Worm (Caenorhabditis elegans) whole organism, L4/young adult: ENCODE measurements around the gene oac-12.

Source experiments
- W03F9.2 ChIP-seq: fragments of 150-350 bp; optimal IDR thresholded peaks from 2 replicates; lab custom pipeline; 2014; ENCODE audit warnings: missing biosample characterization, missing genetic modification characterization
- dao-5 ChIP-seq: sonication (generic microtip); optimal IDR thresholded peaks from 2 replicates; lab custom pipeline; 2016; ENCODE audit warnings: missing genotype, missing genetic modification characterization, moderate library complexity, missing compliant biosample characterization
- him-1 ChIP-seq: sonication (generic microtip); optimal IDR thresholded peaks from 2 replicates; lab custom pipeline; 2016; ENCODE audit warnings: missing genotype, missing genetic modification reagents, missing genetic modification characterization, missing compliant biosample characterization

ce11 chrV:4322706-4323105 lies 9.6 kb downstream of the oac-12 start, which contains the start of gene R02D1.2:
- TF ChIP-seq W03F9.2 (no peak), him-1 (tag; lab: Kevin White, UChicago) (no peak), dao-5 (tag; lab: Kevin White, UChicago) (no peak)
